Fruit fly (Drosophila melanogaster) whole organism, embryonic: Measurements from ENCODE around the gene UBL3.
A peak's percentile ranks its signal among the peaks of the same experiment; 100 is the strongest.

Experiments
- C15 ChIP-seq: fragments of 200-800 bp; sonication (Bioruptor generic); IDR thresholded peaks from 3 replicates; pipeline ENCODE4 v1.3.6; 2022; ENCODE audit warnings: missing biosample characterization, missing genetic modification characterization
- CG12236 ChIP-seq: fragments of 200-800 bp; sonication (Bioruptor generic); optimal IDR thresholded peaks from 2 replicates; lab custom pipeline; 2016; ENCODE audit warnings: missing biosample characterization, missing genetic modification characterization
- CG14441 ChIP-seq: fragments of 200-800 bp; sonication (Bioruptor generic); IDR thresholded peaks from 2 replicates; pipeline ENCODE4 v1.3.6; 2022; ENCODE audit warnings: missing biosample characterization, missing genetic modification characterization
- CG16813 ChIP-seq: fragments of 200-800 bp; sonication (Bioruptor generic); IDR thresholded peaks from 3 replicates; pipeline ENCODE4 v1.3.6; 2022; ENCODE audit warnings: missing biosample characterization, missing genetic modification characterization; ENCODE audit not compliant: partially characterized antibody
- CG17568 ChIP-seq: fragments of 200-800 bp; sonication (Bioruptor generic); optimal IDR thresholded peaks from 2 replicates; lab custom pipeline; 2018; ENCODE audit warnings: missing biosample characterization, mild to moderate bottlenecking, missing genetic modification characterization, moderate library complexity
- CG2116 ChIP-seq: fragments of 200-800 bp; sonication (Bioruptor generic); optimal IDR thresholded peaks from 3 replicates; lab custom pipeline; 2018; ENCODE audit warnings: missing biosample characterization, mild to moderate bottlenecking, missing genetic modification characterization
- CG2875 ChIP-seq: fragments of 200-800 bp; sonication (Bioruptor generic); optimal IDR thresholded peaks from 2 replicates; lab custom pipeline; 2017; ENCODE audit warnings: missing biosample characterization, mild to moderate bottlenecking, missing genetic modification characterization, missing genetic modification reagents
- CG30020 ChIP-seq: fragments of 200-800 bp; optimal IDR thresholded peaks from 2 replicates; lab custom pipeline; 2019; ENCODE audit warnings: missing biosample characterization, mild to moderate bottlenecking, missing genetic modification characterization, moderate library complexity
- CG3281 ChIP-seq: fragments of 200-800 bp; sonication (Bioruptor generic); optimal IDR thresholded peaks from 3 replicates; lab custom pipeline; 2017; ENCODE audit warnings: missing biosample characterization, mild to moderate bottlenecking, missing genetic modification characterization
- CG34376 ChIP-seq: fragments of 200-800 bp; sonication (Bioruptor generic); optimal IDR thresholded peaks from 2 replicates; lab custom pipeline; 2018; ENCODE audit warnings: missing biosample characterization, mild to moderate bottlenecking, missing genetic modification characterization
- CG4730 ChIP-seq: fragments of 200-800 bp; sonication (Bioruptor generic); IDR thresholded peaks from 2 replicates; pipeline ENCODE4 v1.3.6; 2022; ENCODE audit warnings: missing biosample characterization, missing genetic modification characterization
- CG6654 ChIP-seq: fragments of 200-800 bp; sonication (Bioruptor generic); optimal IDR thresholded peaks from 2 replicates; lab custom pipeline; 2017; ENCODE audit warnings: missing biosample characterization, mild to moderate bottlenecking, missing genetic modification characterization
- CG6689 ChIP-seq: fragments of 200-800 bp; sonication (Bioruptor generic); IDR thresholded peaks from 2 replicates; pipeline ENCODE4 v1.3.6; 2022; ENCODE audit warnings: missing biosample characterization, missing genetic modification characterization
- CG8290 ChIP-seq, 3 experiments: fragments of 200-800 bp; sonication (Bioruptor generic); optimal IDR thresholded peaks; 2 replicates each; lab custom pipeline; 2016 to 2019; ENCODE audit warnings: missing biosample characterization in 3 of 3, missing genetic modification characterization in 3 of 3, mild to moderate bottlenecking in 2 of 3, moderate library complexity in 1 of 3
- CHES-1-like ChIP-seq: fragments of 200-800 bp; sonication (Bioruptor generic); optimal IDR thresholded peaks from 2 replicates; lab custom pipeline; 2016; ENCODE audit warnings: missing biosample characterization, missing genetic modification characterization
- CkIIα-i1 ChIP-seq: fragments of 200-800 bp; sonication (Bioruptor generic); IDR thresholded peaks from 2 replicates; pipeline ENCODE4 v1.3.6; 2022; ENCODE audit warnings: missing biosample characterization, missing genetic modification characterization
- CrebB ChIP-seq: fragments of 200-800 bp; sonication (Bioruptor generic); optimal IDR thresholded peaks from 3 replicates; lab custom pipeline; 2018; ENCODE audit warnings: missing biosample characterization, mild to moderate bottlenecking, missing genetic modification characterization
- ERR ChIP-seq: fragments of 200-800 bp; sonication (Bioruptor generic); optimal IDR thresholded peaks from 2 replicates; lab custom pipeline; 2016; ENCODE audit warnings: missing biosample characterization, missing genetic modification characterization
- Eip74EF ChIP-seq, 2 experiments: fragments of 200-800 bp in 1 of 2; fragments of >200 bp in 1 of 2; sonication (Bioruptor generic) in 1 of 2; optimal IDR thresholded peaks; 2 replicates each; lab custom pipeline; 2017 to 2019; ENCODE audit warnings: missing biosample characterization in 2 of 2, missing genetic modification characterization in 2 of 2, mild to moderate bottlenecking in 1 of 2, moderate library complexity in 1 of 2
- Ets97D ChIP-seq: fragments of 200-800 bp; sonication (Bioruptor generic); optimal IDR thresholded peaks from 3 replicates; lab custom pipeline; 2016; ENCODE audit warnings: missing biosample characterization, missing genetic modification characterization
- Fer2 ChIP-seq: fragments of 200-800 bp; sonication (Bioruptor generic); optimal IDR thresholded peaks from 2 replicates; lab custom pipeline; 2018; ENCODE audit warnings: missing biosample characterization, mild to moderate bottlenecking, missing genetic modification characterization, moderate library complexity
- Fer3 ChIP-seq: fragments of 200-800 bp; sonication (Bioruptor generic); optimal IDR thresholded peaks from 2 replicates; lab custom pipeline; 2018; ENCODE audit warnings: missing biosample characterization, mild to moderate bottlenecking, missing genetic modification characterization, moderate library complexity
- Oaz ChIP-seq: fragments of 200-800 bp; sonication (Bioruptor generic); IDR thresholded peaks from 2 replicates; pipeline ENCODE4 v1.3.6; 2022; ENCODE audit warnings: missing biosample characterization, missing genetic modification characterization
- Optix ChIP-seq: fragments of 200-800 bp; sonication (Bioruptor generic); IDR thresholded peaks from 3 replicates; pipeline ENCODE4 v1.3.6; 2022; ENCODE audit warnings: missing biosample characterization, missing genetic modification characterization
- Scr ChIP-seq: fragments of 200-800 bp; sonication (Bioruptor generic); IDR thresholded peaks from 2 replicates; pipeline ENCODE4 v1.3.6; 2022; ENCODE audit warnings: missing biosample characterization, missing genetic modification characterization; ENCODE audit not compliant: partially characterized antibody
- Sin3A ChIP-seq: fragments of >200 bp; optimal IDR thresholded peaks from 2 replicates; lab custom pipeline; 2018
- Six4 ChIP-seq: fragments of 200-800 bp; sonication (Bioruptor generic); optimal IDR thresholded peaks from 2 replicates; lab custom pipeline; 2016; ENCODE audit warnings: missing biosample characterization, missing genetic modification characterization
- Sox100B ChIP-seq: fragments of 200-800 bp; sonication (Bioruptor generic); optimal IDR thresholded peaks from 3 replicates; lab custom pipeline; 2018; ENCODE audit warnings: missing biosample characterization, mild to moderate bottlenecking, missing genetic modification characterization
- Sox102F ChIP-seq: fragments of 200-800 bp; sonication (Bioruptor generic); optimal IDR thresholded peaks from 2 replicates; lab custom pipeline; 2018; ENCODE audit warnings: missing biosample characterization, mild to moderate bottlenecking, missing genetic modification characterization, moderate library complexity
- YL-1 ChIP-seq: fragments of 200-800 bp; sonication (Bioruptor generic); optimal IDR thresholded peaks from 3 replicates; lab custom pipeline; 2017; ENCODE audit warnings: missing biosample characterization, mild to moderate bottlenecking, missing genetic modification characterization
- abd-A ChIP-seq: fragments of 200-800 bp; sonication (Bioruptor generic); optimal IDR thresholded peaks from 3 replicates; lab custom pipeline; 2019; ENCODE audit warnings: missing biosample characterization, mild to moderate bottlenecking, missing genetic modification characterization, moderate library complexity
- bcd ChIP-seq: fragments of 200-800 bp; sonication (Bioruptor generic); optimal IDR thresholded peaks from 2 replicates; lab custom pipeline; 2017; ENCODE audit warnings: missing biosample characterization, mild to moderate bottlenecking, missing genetic modification characterization
- btn ChIP-seq: fragments of 200-800 bp; sonication (Bioruptor generic); optimal IDR thresholded peaks from 2 replicates; lab custom pipeline; 2016; ENCODE audit warnings: missing biosample characterization, missing genetic modification characterization
- cas ChIP-seq: fragments of 200-800 bp; sonication (Bioruptor generic); IDR thresholded peaks from 2 replicates; pipeline ENCODE4 v1.3.6; 2022; ENCODE audit warnings: missing biosample characterization, missing genetic modification characterization
- cato ChIP-seq: fragments of 200-800 bp; sonication (Bioruptor generic); optimal IDR thresholded peaks from 2 replicates; lab custom pipeline; 2016; ENCODE audit warnings: missing biosample characterization, missing genetic modification characterization, borderline replicate concordance
- chn ChIP-seq: fragments of 200-800 bp; sonication (Bioruptor generic); optimal IDR thresholded peaks from 2 replicates; lab custom pipeline; 2016; ENCODE audit warnings: missing biosample characterization, missing genetic modification characterization
- dimm ChIP-seq: fragments of 200-800 bp; sonication (Bioruptor generic); IDR thresholded peaks from 2 replicates; pipeline ENCODE4 v1.3.6; 2022; ENCODE audit warnings: missing biosample characterization, missing genetic modification characterization
- fd64A ChIP-seq: fragments of 200-800 bp; sonication (Bioruptor generic); optimal IDR thresholded peaks from 3 replicates; lab custom pipeline; 2018; ENCODE audit warnings: missing biosample characterization, mild to moderate bottlenecking, missing genetic modification characterization
- gcm2 ChIP-seq: fragments of 200-800 bp; sonication (Bioruptor generic); optimal IDR thresholded peaks from 2 replicates; lab custom pipeline; 2016; ENCODE audit warnings: missing biosample characterization, missing genetic modification characterization
- gem ChIP-seq: fragments of 200-800 bp; sonication (Bioruptor generic); optimal IDR thresholded peaks from 2 replicates; lab custom pipeline; 2019; ENCODE audit warnings: missing biosample characterization, mild to moderate bottlenecking, missing genetic modification characterization, moderate library complexity
- grau ChIP-seq: fragments of 200-800 bp; optimal IDR thresholded peaks from 3 replicates; lab custom pipeline; 2019; ENCODE audit warnings: missing biosample characterization, mild to moderate bottlenecking, missing genetic modification characterization, moderate library complexity
- ham ChIP-seq: fragments of 200-800 bp; sonication (Bioruptor generic); IDR thresholded peaks from 2 replicates; pipeline ENCODE4 v1.3.6; 2022; ENCODE audit warnings: missing biosample characterization, missing genetic modification characterization
- insv ChIP-seq, 2 experiments: fragments of 200-800 bp; sonication (Bioruptor generic); optimal IDR thresholded peaks; 3 replicates each; lab custom pipeline; 2016 to 2018; ENCODE audit warnings: missing biosample characterization in 2 of 2, missing genetic modification characterization in 2 of 2
- knrl ChIP-seq: fragments of 200-800 bp; sonication (Bioruptor generic); IDR thresholded peaks from 3 replicates; pipeline ENCODE4 v1.3.6; 2022; ENCODE audit warnings: missing biosample characterization, missing genetic modification characterization; ENCODE audit not compliant: partially characterized antibody
- luna ChIP-seq: fragments of 200-800 bp; sonication (Bioruptor generic); optimal IDR thresholded peaks from 2 replicates; lab custom pipeline; 2016; ENCODE audit warnings: missing biosample characterization, missing genetic modification characterization
- maf-S ChIP-seq: fragments of 200-800 bp; sonication (Bioruptor generic); optimal IDR thresholded peaks from 2 replicates; lab custom pipeline; 2016; ENCODE audit warnings: missing biosample characterization, missing genetic modification characterization
- otp ChIP-seq: fragments of 200-800 bp; sonication (Bioruptor generic); IDR thresholded peaks from 3 replicates; pipeline ENCODE4, ENCODE4 v1.3.6; 2022; ENCODE audit warnings: missing biosample characterization, missing genetic modification characterization
- row ChIP-seq: fragments of 200-800 bp; sonication (Bioruptor generic); IDR thresholded peaks from 3 replicates; pipeline ENCODE4 v1.3.6; 2022; ENCODE audit warnings: missing biosample characterization, missing genetic modification characterization
- sens ChIP-seq: fragments of 200-800 bp; sonication (Bioruptor generic); peaks from one replicate; lab custom pipeline; 2016; ENCODE audit warnings: missing biosample characterization, missing genetic modification characterization
- sima ChIP-seq: fragments of 200-800 bp; sonication (Bioruptor generic); optimal IDR thresholded peaks from 2 replicates; lab custom pipeline; 2016; ENCODE audit warnings: missing biosample characterization, missing genetic modification characterization
- sna ChIP-seq: fragments of 200-800 bp; sonication (Bioruptor generic); IDR thresholded peaks from 2 replicates; pipeline ENCODE4 v1.3.6; 2022; ENCODE audit warnings: missing biosample characterization, missing genetic modification characterization; ENCODE audit not compliant: partially characterized antibody
- tio ChIP-seq: fragments of 200-800 bp; sonication (Bioruptor generic); optimal IDR thresholded peaks from 2 replicates; lab custom pipeline; 2017; ENCODE audit warnings: missing biosample characterization, missing genetic modification characterization, inconsistent platforms

UBL3 gene

DNA sequence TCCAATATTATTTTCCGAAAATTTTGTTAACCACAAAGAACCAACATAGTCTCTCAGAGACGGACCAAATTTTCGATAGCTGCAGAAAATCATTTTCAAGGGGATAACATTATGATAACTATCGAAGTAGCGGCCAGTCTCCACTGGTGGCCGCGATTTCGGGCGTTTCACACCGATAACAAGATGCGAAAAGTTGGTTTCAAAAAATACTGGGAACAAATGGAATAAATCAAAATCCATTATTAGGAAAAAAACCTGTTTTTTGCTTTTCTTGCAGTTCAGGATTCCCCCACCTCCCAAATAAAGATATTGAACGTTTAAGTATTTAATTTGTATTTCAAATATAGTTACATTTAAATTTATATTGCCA is 34.3 kb upstream of the UBL3 start, which contains the start of gene tay (continued):
- TF ChIP-seq YL-1 (peak; percentile 37), CG14441 (GFP tag; lab: Robert Waterston, UW) (no peak), CG8290 (GFP tag; optimal IDR thresholded peaks at IDR 0.05; lab: Kevin White, UChicago) (peak; percentile 47), CG8290 (tag; optimal IDR thresholded peaks at IDR 0.05; lab: Kevin White, UChicago) (no peak), chn (GFP tag; lab: Kevin White, UChicago) (no peak), luna (no peak), maf-S (GFP tag; lab: Kevin White, UChicago) (no peak), CG2875 (GFP tag; lab: Kevin White, UChicago) (no peak), CG3281 (GFP tag; lab: Kevin White, UChicago) (no peak), row (peak; percentile 79), abd-A (no peak), insv (GFP tag; optimal IDR thresholded peaks at IDR 0.05; lab: Kevin White, UChicago) (no peak), grau (tag; lab: Kevin White, UChicago) (no peak), CrebB (no peak), CG4730 (no peak), btn (GFP tag; lab: Kevin White, UChicago) (no peak), CG17568 (GFP tag; lab: Kevin White, UChicago) (no peak), sens (GFP tag; lab: Kevin White, UChicago) (peak; percentile 80), Sin3A (no peak), cato (GFP tag; lab: Kevin White, UChicago) (no peak), Eip74EF (GFP tag; optimal IDR thresholded peaks at IDR 0.05; lab: Kevin White, UChicago) (no peak), gcm2 (GFP tag; lab: Kevin White, UChicago) (no peak), Sox102F (GFP tag; lab: Kevin White, UChicago) (no peak), otp (GFP tag; lab: Robert Waterston, UW) (no peak), CG12236 (GFP tag; lab: Kevin White, UChicago) (no peak), CG16813 (GFP tag; lab: Robert Waterston, UW) (peak; percentile 80), gem (tag; lab: Kevin White, UChicago) (no peak), CG6654 (GFP tag; lab: Kevin White, UChicago) (no peak), sna (GFP tag; lab: Robert Waterston, UW) (peak; percentile 34; the same call in 1 of the 2 replicates), CG34376 (GFP tag; lab: Kevin White, UChicago) (no peak), Scr (GFP tag; lab: Robert Waterston, UW) (peak; percentile 63), Oaz (GFP tag; lab: Robert Waterston, UW) (no peak), tio (GFP tag; lab: Kevin White, UChicago) (no peak), Optix (GFP tag; lab: Robert Waterston, UW) (no peak), dimm (GFP tag; lab: Robert Waterston, UW) (no peak), bcd (GFP tag; lab: Kevin White, UChicago) (no peak), Sox100B (no peak), Fer2 (tag; lab: Kevin White, UChicago) (no peak), CG30020 (tag; lab: Kevin White, UChicago) (peak; percentile 97), Ets97D (GFP tag; lab: Kevin White, UChicago) (peak; percentile 32), Six4 (GFP tag; lab: Kevin White, UChicago) (no peak), CHES-1-like (GFP tag; lab: Kevin White, UChicago) (peak; percentile 1), ERR (GFP tag; lab: Kevin White, UChicago) (no peak), CG6689 (GFP tag; lab: Robert Waterston, UW) (no peak), ham (GFP tag; lab: Robert Waterston, UW) (no peak), C15 (GFP tag; lab: Robert Waterston, UW) (no peak), Fer3 (tag; lab: Kevin White, UChicago) (no peak), CG2116 (peak; percentile 42), sima (GFP tag; lab: Kevin White, UChicago) (no peak), cas (no peak), fd64A (GFP tag; lab: Kevin White, UChicago) (no peak), CkIIα-i1 (no peak), knrl (GFP tag; lab: Robert Waterston, UW) (peak; percentile 71)
